Worm (Caenorhabditis elegans): ENCODE results near the gene C06B3.16.

DNA sequence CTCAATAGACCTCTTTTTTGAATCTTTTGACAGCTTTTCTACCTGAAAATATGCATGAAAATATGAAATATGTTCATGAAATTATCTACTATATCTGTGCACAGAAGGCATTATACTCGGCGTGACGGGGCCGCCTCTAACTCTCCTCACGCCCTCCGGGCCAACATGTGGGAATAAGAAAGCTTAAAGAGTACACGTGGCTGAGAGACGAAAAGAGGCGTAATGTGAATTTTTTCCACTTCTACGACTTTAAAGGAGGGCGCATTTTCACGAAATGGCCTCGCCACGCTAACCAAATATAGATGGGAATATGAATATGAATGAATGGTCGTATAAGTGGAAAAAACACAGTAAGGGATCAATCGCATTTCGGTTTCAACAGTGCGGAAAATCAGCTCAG is 26.4 kb downstream of the C06B3.16 start:
- no peak for TF ChIP-seq elt-3 (tag; optimal IDR thresholded peaks at IDR 0.05)
- no peak for TF ChIP-seq aly-2 (tag; optimal IDR thresholded peaks at IDR 0.05)
- TF ChIP-seq ztf-11 (tag; optimal IDR thresholded peaks at IDR 0.05), result no peak
- TF ChIP-seq tbx-2 (tag; optimal IDR thresholded peaks at IDR 0.05), result no peak
- TF ChIP-seq tlp-1 (tag; optimal IDR thresholded peaks at IDR 0.05), result no peak
- TF ChIP-seq lin-15B (tag; optimal IDR thresholded peaks at IDR 0.05), result no peak
- TF ChIP-seq snu-23 (GFP tag; optimal IDR thresholded peaks at IDR 0.05), result no peak
- no peak for TF ChIP-seq ama-1 (optimal IDR thresholded peaks at IDR 0.05)
- no peak for TF ChIP-seq nhr-85 (tag)

Measured in whole organism, L1 larva.